Worm (Caenorhabditis elegans): ENCODE measurements around the gene sdha-1.
"Not testable (repeated sequence)": the region's sequence is repeated elsewhere in the genome, so short reads cannot be mapped to it uniquely, and the experiment has no call there.

Gene sdha-1

ce11 chrX:8550099-8550498 is 4.3 kb upstream of the sdha-1 start (continued):
- TF ChIP-seq peb-1 (tag; optimal IDR thresholded peaks at IDR 0.05), result no peak

- no peak for TF ChIP-seq ceh-82 (tag; optimal IDR thresholded peaks at IDR 0.05)
- TF ChIP-seq nhr-25 (tag; optimal IDR thresholded peaks at IDR 0.05), result no peak
- TF ChIP-seq F13H6.1 (tag; optimal IDR thresholded peaks at IDR 0.05), result peak; percentile 46
- no peak for TF ChIP-seq nhr-6 (tag; optimal IDR thresholded peaks at IDR 0.05)
- no peak for TF ChIP-seq lin-13 (GFP tag; optimal IDR thresholded peaks at IDR 0.05)
- no peak for TF ChIP-seq elt-3 (tag; optimal IDR thresholded peaks at IDR 0.05)
- no peak for TF ChIP-seq snpc-4 (tag; optimal IDR thresholded peaks at IDR 0.05)
- no peak for TF ChIP-seq nhr-10 (tag; optimal IDR thresholded peaks at IDR 0.05)
- peak; percentile 34 for TF ChIP-seq fos-1 (tag; optimal IDR thresholded peaks at IDR 0.05)
- TF ChIP-seq nhr-77 (tag; optimal IDR thresholded peaks at IDR 0.05), result no peak
- no peak for TF ChIP-seq mdl-1 (tag; optimal IDR thresholded peaks at IDR 0.05)
- peak; percentile 52 for TF ChIP-seq crh-2 (tag; optimal IDR thresholded peaks at IDR 0.05)
- TF ChIP-seq unc-62 (GFP tag; optimal IDR thresholded peaks at IDR 0.05), result no peak
- TF ChIP-seq sma-9 (GFP tag; optimal IDR thresholded peaks at IDR 0.05), result peak; percentile 24
- TF ChIP-seq sma-9 (tag; optimal IDR thresholded peaks at IDR 0.05), result no peak
- TF ChIP-seq gmeb-1 (tag; optimal IDR thresholded peaks at IDR 0.05), result no peak
- no peak for TF ChIP-seq Y55F3AM.14 (GFP tag; optimal IDR thresholded peaks at IDR 0.05)
These were observed 3.2 kb upstream of the sdha-1 start, which contains the start of gene D2021.4 for ce11 chrX:8549026-8549425. Gene D2021.4, minus strand, starts transcription at chrX:8549073.

- TF ChIP-seq ztf-11, crh-2, nhr-237 (tag; optimal IDR thresholded peaks at IDR 0.05): not testable (repeated sequence)
These were observed 4.3 kb downstream of the sdha-1 start, which contains the start of gene nspc-7 for ce11 chrX:8541562-8541961. Gene nspc-7, plus strand, starts transcription at chrX:8541862.

- not testable (repeated sequence) for TF ChIP-seq Y55F3AM.14 (GFP tag; optimal IDR thresholded peaks at IDR 0.05); skn-1 (tag; optimal IDR thresholded peaks at IDR 0.05); ceh-82 (tag; optimal IDR thresholded peaks at IDR 0.05)
These were observed 7.5 kb downstream of the sdha-1 start, which contains the start of the genes nspc-4 and nspc-5 for ce11 chrX:8538262-8538776. Gene nspc-4, minus strand, starts transcription at chrX:8538362. Gene nspc-5, plus strand, starts transcription at chrX:8538726.

- TF ChIP-seq lin-39 (tag; optimal IDR thresholded peaks at IDR 0.05), result no peak
- TF ChIP-seq ztf-4 (tag; optimal IDR thresholded peaks at IDR 0.05), result no peak
- TF ChIP-seq R02D3.7 (tag; optimal IDR thresholded peaks at IDR 0.05), result no peak
- no peak for TF ChIP-seq sem-4 (tag; optimal IDR thresholded peaks at IDR 0.05)
- no peak for TF ChIP-seq nhr-10 (tag; optimal IDR thresholded peaks at IDR 0.05)
- no peak for TF ChIP-seq sma-9 (GFP tag; optimal IDR thresholded peaks at IDR 0.05)
- TF ChIP-seq sma-9 (tag; optimal IDR thresholded peaks at IDR 0.05), result no peak
- TF ChIP-seq lin-11 (tag; optimal IDR thresholded peaks at IDR 0.05), result no peak
- no peak for TF ChIP-seq gmeb-1 (tag; optimal IDR thresholded peaks at IDR 0.05)
- no peak for TF ChIP-seq nhr-77 (tag; optimal IDR thresholded peaks at IDR 0.05)
- TF ChIP-seq nhr-11 (tag; optimal IDR thresholded peaks at IDR 0.05), result no peak
- no peak for TF ChIP-seq elt-1 (tag; optimal IDR thresholded peaks at IDR 0.05)
- no peak for TF ChIP-seq lin-13 (GFP tag; optimal IDR thresholded peaks at IDR 0.05)
- no peak for TF ChIP-seq alr-1 (tag; optimal IDR thresholded peaks at IDR 0.05)
- no peak for TF ChIP-seq dmd-4 (tag; optimal IDR thresholded peaks at IDR 0.05)
- no peak for TF ChIP-seq nhr-12 (tag; optimal IDR thresholded peaks at IDR 0.05)
- no peak for TF ChIP-seq sma-3 (GFP tag; optimal IDR thresholded peaks at IDR 0.05)
- TF ChIP-seq mdl-1 (tag; optimal IDR thresholded peaks at IDR 0.05), result no peak
- TF ChIP-seq mab-5 (tag; optimal IDR thresholded peaks at IDR 0.05), result no peak
- TF ChIP-seq fos-1 (tag; optimal IDR thresholded peaks at IDR 0.05), result no peak
- no peak for TF ChIP-seq nhr-25 (tag; optimal IDR thresholded peaks at IDR 0.05)
These were observed 9.0 kb downstream of the sdha-1 start, which contains the start of gene nspc-3 for ce11 chrX:8536791-8537190. Gene nspc-3, plus strand, starts transcription at chrX:8537091.

ce11 chrX:8535006-8535405 is 10.8 kb downstream of the sdha-1 start, which contains the start of gene nspc-1:
Gene nspc-1, minus strand, starts transcription at chrX:8535106.
- TF ChIP-seq nhr-6, lin-11, skn-1 (tag; optimal IDR thresholded peaks at IDR 0.05): not testable (repeated sequence)

All from whole organism, L2 larva.